Worm (Caenorhabditis elegans) whole organism, L2 larva: ENCODE measurements around the gene fip-7.

Experiments
- C34F6.9 ChIP-seq: fragments of 150-350 bp; optimal IDR thresholded peaks from 2 replicates; lab custom pipeline; 2014; ENCODE audit warnings: missing biosample characterization, missing genetic modification characterization
- F13H6.1 ChIP-seq: sonication (generic microtip); optimal IDR thresholded peaks from 2 replicates; lab custom pipeline; 2016; ENCODE audit warnings: missing genetic modification characterization, missing compliant biosample characterization
- R02D3.7 ChIP-seq: fragments of 150-350 bp; optimal IDR thresholded peaks from 2 replicates; lab custom pipeline; 2014; ENCODE audit warnings: missing biosample characterization, missing genetic modification characterization
- Y55F3AM.14 ChIP-seq: fragments of 200-800 bp; sonication (Bioruptor generic); optimal IDR thresholded peaks from 2 replicates; lab custom pipeline; 2018; ENCODE audit warnings: mild to moderate bottlenecking, missing genetic modification characterization, missing compliant biosample characterization
- ZK546.5 ChIP-seq: sonication (generic microtip); optimal IDR thresholded peaks from 2 replicates; lab custom pipeline; 2017; ENCODE audit warnings: missing biosample characterization, missing genetic modification characterization
- alr-1 ChIP-seq: fragments of 150-350 bp; optimal IDR thresholded peaks from 2 replicates; lab custom pipeline; 2014; ENCODE audit warnings: missing biosample characterization, missing genetic modification characterization
- aly-2 ChIP-seq: fragments of 150-350 bp; optimal IDR thresholded peaks from 2 replicates; lab custom pipeline; 2014; ENCODE audit warnings: missing biosample characterization, missing genetic modification characterization
- ama-1 ChIP-seq: fragments of 150-350 bp; optimal IDR thresholded peaks from 2 replicates; lab custom pipeline; 2018; ENCODE audit warnings: inconsistent platforms
- blmp-1 ChIP-seq: sonication (generic microtip); optimal IDR thresholded peaks from 2 replicates; lab custom pipeline; 2017; ENCODE audit warnings: missing genetic modification characterization, mild to moderate bottlenecking, missing compliant biosample characterization, antibody characterized with exemption, moderate library complexity; ENCODE audit not compliant: insufficient read depth
- ceh-16 ChIP-seq: fragments of 150-350 bp; optimal IDR thresholded peaks from 2 replicates; lab custom pipeline; 2014; ENCODE audit warnings: missing biosample characterization, missing genetic modification characterization
- ceh-82 ChIP-seq: fragments of 150-350 bp; optimal IDR thresholded peaks from 2 replicates; lab custom pipeline; 2014; ENCODE audit warnings: missing biosample characterization, missing genetic modification characterization
- crh-2 ChIP-seq: sonication (generic microtip); optimal IDR thresholded peaks from 2 replicates; lab custom pipeline; 2017; ENCODE audit warnings: missing biosample characterization, missing genetic modification characterization
- dmd-4 ChIP-seq: sonication (generic microtip); optimal IDR thresholded peaks from 2 replicates; lab custom pipeline; 2017; ENCODE audit warnings: missing biosample characterization, missing genetic modification characterization
- egl-27 ChIP-seq: sonication (generic microtip); optimal IDR thresholded peaks from 3 replicates; lab custom pipeline; 2017; ENCODE audit warnings: missing biosample characterization, missing genetic modification reagents, missing genetic modification characterization
- elt-1 ChIP-seq: fragments of 150-350 bp; optimal IDR thresholded peaks from 2 replicates; lab custom pipeline; 2014; ENCODE audit warnings: missing biosample characterization, missing genetic modification characterization
- elt-3 ChIP-seq: sonication (generic microtip); optimal IDR thresholded peaks from 2 replicates; lab custom pipeline; 2017; ENCODE audit warnings: missing biosample characterization, missing genetic modification characterization
- fos-1 ChIP-seq: fragments of 150-350 bp; optimal IDR thresholded peaks from 2 replicates; lab custom pipeline; 2014; ENCODE audit warnings: missing biosample characterization, missing genetic modification characterization
- gmeb-1 ChIP-seq: fragments of 150-350 bp; optimal IDR thresholded peaks from 2 replicates; lab custom pipeline; 2014; ENCODE audit warnings: missing biosample characterization, missing genetic modification characterization
- lin-11 ChIP-seq: fragments of 150-350 bp; sonication (generic microtip); optimal IDR thresholded peaks from 2 replicates; lab custom pipeline; 2014; ENCODE audit warnings: missing biosample characterization, missing genetic modification characterization, inconsistent platforms, mixed read lengths
- lin-13 ChIP-seq: fragments of 150-350 bp; optimal IDR thresholded peaks from 2 replicates; lab custom pipeline; 2014; ENCODE audit warnings: missing biosample characterization, missing genetic modification reagents, missing genetic modification characterization
- lin-39 ChIP-seq: fragments of 150-350 bp; optimal IDR thresholded peaks from 2 replicates; lab custom pipeline; 2014; ENCODE audit warnings: missing biosample characterization, missing genetic modification reagents, missing genetic modification characterization
- lsy-2 ChIP-seq, 2 experiments: fragments of 150-350 bp in 1 of 2; sonication (generic microtip) in 1 of 2; optimal IDR thresholded peaks; 2 replicates each; lab custom pipeline; 2014 to 2017; ENCODE audit warnings: missing biosample characterization in 2 of 2, missing genetic modification characterization in 2 of 2
- mab-5 ChIP-seq: fragments of 150-350 bp; optimal IDR thresholded peaks from 2 replicates; lab custom pipeline; 2014; ENCODE audit warnings: missing biosample characterization, missing genetic modification characterization
- mbf-1 ChIP-seq: sonication (generic microtip); optimal IDR thresholded peaks from 2 replicates; lab custom pipeline; 2017; ENCODE audit warnings: missing biosample characterization, missing genetic modification characterization
- mdl-1 ChIP-seq, 2 experiments: fragments of 150-350 bp in 1 of 2; sonication (generic microtip) in 1 of 2; optimal IDR thresholded peaks; 2 replicates each; lab custom pipeline; 2017; ENCODE audit warnings: missing biosample characterization in 2 of 2, missing genetic modification characterization in 2 of 2
- nhr-10 ChIP-seq: sonication (generic microtip); optimal IDR thresholded peaks from 2 replicates; lab custom pipeline; 2017; ENCODE audit warnings: missing biosample characterization, missing genetic modification characterization
- nhr-11 ChIP-seq: fragments of 150-350 bp; optimal IDR thresholded peaks from 2 replicates; lab custom pipeline; 2014; ENCODE audit warnings: missing biosample characterization, missing genetic modification characterization
- nhr-12 ChIP-seq: fragments of 150-350 bp; optimal IDR thresholded peaks from 2 replicates; lab custom pipeline; 2014; ENCODE audit warnings: missing biosample characterization, missing genetic modification characterization
- nhr-129 ChIP-seq: fragments of 150-350 bp; optimal IDR thresholded peaks from 2 replicates; lab custom pipeline; 2014; ENCODE audit warnings: missing biosample characterization, missing genetic modification characterization
- nhr-21 ChIP-seq: fragments of 150-350 bp; optimal IDR thresholded peaks from 2 replicates; lab custom pipeline; 2014; ENCODE audit warnings: missing biosample characterization, missing genetic modification characterization
- nhr-23 ChIP-seq: fragments of 150-350 bp; optimal IDR thresholded peaks from 2 replicates; lab custom pipeline; 2014; ENCODE audit warnings: missing biosample characterization, missing genetic modification reagents, missing genetic modification characterization
- nhr-237 ChIP-seq: fragments of 150-350 bp; optimal IDR thresholded peaks from 2 replicates; lab custom pipeline; 2014; ENCODE audit warnings: missing biosample characterization, missing genetic modification characterization
- nhr-25 ChIP-seq: fragments of 150-350 bp; sonication (generic microtip); optimal IDR thresholded peaks from 3 replicates; lab custom pipeline; 2014; ENCODE audit warnings: missing biosample characterization, missing genetic modification characterization
- nhr-6 ChIP-seq: fragments of 150-350 bp; optimal IDR thresholded peaks from 2 replicates; lab custom pipeline; 2014; ENCODE audit warnings: missing biosample characterization, missing genetic modification characterization
- nhr-77 ChIP-seq: fragments of 150-350 bp; optimal IDR thresholded peaks from 2 replicates; lab custom pipeline; 2014; ENCODE audit warnings: missing biosample characterization, missing genetic modification characterization
- peb-1 ChIP-seq: fragments of 150-350 bp; optimal IDR thresholded peaks from 2 replicates; lab custom pipeline; 2014; ENCODE audit warnings: missing biosample characterization, missing genetic modification characterization
- sem-4 ChIP-seq: fragments of 150-350 bp; optimal IDR thresholded peaks from 2 replicates; lab custom pipeline; 2014; ENCODE audit warnings: missing biosample characterization, missing genetic modification reagents, missing genetic modification characterization
- skn-1 ChIP-seq: sonication (generic microtip); optimal IDR thresholded peaks from 2 replicates; lab custom pipeline; 2017; ENCODE audit warnings: missing biosample characterization, missing genetic modification characterization
- sma-3 ChIP-seq: sonication (generic microtip); optimal IDR thresholded peaks from 2 replicates; lab custom pipeline; 2016; ENCODE audit warnings: missing genetic modification reagents, missing genetic modification characterization, missing compliant biosample characterization
- sma-9 ChIP-seq, 2 experiments: fragments of 150-350 bp in 1 of 2; sonication (generic microtip) in 1 of 2; optimal IDR thresholded peaks; 2 replicates each; lab custom pipeline; 2014 to 2016; ENCODE audit warnings: missing genetic modification characterization in 2 of 2, mild to moderate bottlenecking in 1 of 2, missing biosample characterization in 1 of 2, missing compliant biosample characterization in 1 of 2, missing genetic modification reagents in 1 of 2, moderate library complexity in 1 of 2
- snpc-4 ChIP-seq: fragments of 150-350 bp; optimal IDR thresholded peaks from 2 replicates; lab custom pipeline; 2014; ENCODE audit warnings: missing biosample characterization, missing genetic modification characterization
- unc-39 ChIP-seq: fragments of 150-350 bp; optimal IDR thresholded peaks from 2 replicates; lab custom pipeline; 2014; ENCODE audit warnings: missing biosample characterization, missing genetic modification characterization
- unc-55 ChIP-seq: fragments of 150-350 bp; sonication (generic microtip); optimal IDR thresholded peaks from 3 replicates; lab custom pipeline; 2014; ENCODE audit warnings: missing biosample characterization, missing genetic modification reagents, missing genetic modification characterization
- unc-62 ChIP-seq: fragments of 150-350 bp; optimal IDR thresholded peaks from 2 replicates; lab custom pipeline; 2014; ENCODE audit warnings: missing biosample characterization, missing genetic modification reagents, missing genetic modification characterization
- zag-1 ChIP-seq: fragments of 150-350 bp; optimal IDR thresholded peaks from 2 replicates; lab custom pipeline; 2014; ENCODE audit warnings: missing biosample characterization, missing genetic modification characterization
- ztf-1 ChIP-seq: fragments of 200-800 bp; sonication (Bioruptor generic); conservative IDR thresholded peaks from 2 replicates; pipeline ENCODE4 v1.3.6; 2022; ENCODE audit warnings: missing genetic modification characterization, missing compliant biosample characterization
- ztf-11 ChIP-seq: sonication (generic microtip); optimal IDR thresholded peaks from 2 replicates; lab custom pipeline; 2017; ENCODE audit warnings: missing biosample characterization, missing genetic modification characterization
- ztf-4 ChIP-seq: fragments of 150-350 bp; optimal IDR thresholded peaks from 2 replicates; lab custom pipeline; 2014; ENCODE audit warnings: missing biosample characterization, missing genetic modification characterization

Gene fip-7

ce11 chrIV:16663591-16663990, 37.6 kb downstream of the fip-7 start:
- TF ChIP-seq crh-2 (tag; lab: Kevin White, UChicago) = peak; percentile 19
- no peak for TF ChIP-seq Y55F3AM.14 (GFP tag; lab: Kevin White, UChicago)
- no peak for TF ChIP-seq mbf-1 (tag; lab: Kevin White, UChicago)
- TF ChIP-seq gmeb-1 (tag; lab: Kevin White, UChicago) = no peak
- peak; percentile 52 to 74 for TF ChIP-seq lsy-2 (tag; optimal IDR thresholded peaks at IDR 0.05; lab: Kevin White, UChicago)
- TF ChIP-seq nhr-6 = peak; percentile 20
- peak; percentile 40 for TF ChIP-seq F13H6.1 (tag; lab: Kevin White, UChicago)
- TF ChIP-seq lin-11 (tag; lab: Kevin White, UChicago) = peak; percentile 52
- no peak for TF ChIP-seq nhr-12 (tag; lab: Kevin White, UChicago)
- peak; percentile 86 for TF ChIP-seq nhr-129 (tag; lab: Kevin White, UChicago)
- no peak for TF ChIP-seq mdl-1 (tag; optimal IDR thresholded peaks at IDR 0.05; lab: Kevin White, UChicago)
- TF ChIP-seq elt-3 (tag; lab: Kevin White, UChicago) = no peak
- TF ChIP-seq nhr-23 (tag; lab: Kevin White, UChicago) = no peak
- no peak for TF ChIP-seq ztf-1 (GFP tag; lab: Robert Waterston, UW)
- TF ChIP-seq nhr-25 (tag; lab: Kevin White, UChicago) = no peak
- TF ChIP-seq sma-3 (GFP tag; lab: Kevin White, UChicago) = no peak
- TF ChIP-seq sem-4 (tag; lab: Kevin White, UChicago) = no peak
- no peak for TF ChIP-seq snpc-4 (tag; lab: Kevin White, UChicago)
- TF ChIP-seq nhr-21 (tag; lab: Kevin White, UChicago) = no peak
- peak; percentile 24 for TF ChIP-seq zag-1 (tag; lab: Kevin White, UChicago)
- TF ChIP-seq unc-55 = peak; percentile 84
- TF ChIP-seq unc-39 (tag; lab: Kevin White, UChicago) = no peak
- TF ChIP-seq nhr-237 = no peak
- TF ChIP-seq fos-1 = peak; percentile 53
- TF ChIP-seq mab-5 (tag; lab: Kevin White, UChicago) = no peak
- TF ChIP-seq nhr-10 (tag; lab: Kevin White, UChicago) = no peak
- peak; percentile 83 for TF ChIP-seq C34F6.9 (tag; lab: Kevin White, UChicago)
- no peak for TF ChIP-seq elt-1
- no peak for TF ChIP-seq blmp-1 (tag; lab: Kevin White, UChicago)
- TF ChIP-seq ama-1 (lab: Kevin White, UChicago) = no peak
- TF ChIP-seq egl-27 (tag; lab: Kevin White, UChicago) = peak; percentile 9
- no peak for TF ChIP-seq alr-1 (tag; lab: Kevin White, UChicago)
- no peak for TF ChIP-seq skn-1 (tag; lab: Kevin White, UChicago)
- no peak for TF ChIP-seq sma-9 (GFP tag; optimal IDR thresholded peaks at IDR 0.05; lab: Kevin White, UChicago)
- TF ChIP-seq sma-9 (tag; optimal IDR thresholded peaks at IDR 0.05; lab: Kevin White, UChicago) = no peak
- TF ChIP-seq ztf-4 (tag; lab: Kevin White, UChicago) = no peak
- TF ChIP-seq unc-62 (GFP tag; lab: Kevin White, UChicago) = no peak
- no peak for TF ChIP-seq nhr-11
- no peak for TF ChIP-seq ceh-82 (tag; lab: Kevin White, UChicago)
- no peak for TF ChIP-seq nhr-77
- TF ChIP-seq ztf-11 (tag; lab: Kevin White, UChicago) = no peak
- TF ChIP-seq peb-1 = no peak
- no peak for TF ChIP-seq aly-2 (tag; lab: Kevin White, UChicago)
- no peak for TF ChIP-seq R02D3.7 (tag; lab: Kevin White, UChicago)
- TF ChIP-seq ZK546.5 (tag; lab: Kevin White, UChicago) = no peak
- no peak for TF ChIP-seq lin-39 (tag; lab: Kevin White, UChicago)
- TF ChIP-seq dmd-4 (tag; lab: Kevin White, UChicago) = no peak
- TF ChIP-seq ceh-16 (tag; lab: Kevin White, UChicago) = no peak
- TF ChIP-seq lin-13 (GFP tag; lab: Kevin White, UChicago) = peak; percentile 2
